Fruit fly (Drosophila melanogaster) whole organism, wandering third instar larva: Measurements from ENCODE around the gene Blos2.

Experiments
- Abd-B ChIP-seq: fragments of >200 bp; optimal IDR thresholded peaks from 2 replicates; lab custom pipeline; 2017; ENCODE audit warnings: missing biosample characterization, missing genetic modification characterization
- CG32264 ChIP-seq: fragments of 200-800 bp; sonication (Bioruptor generic); optimal IDR thresholded peaks from 2 replicates; lab custom pipeline; 2016; ENCODE audit warnings: missing biosample characterization, missing genetic modification characterization
- CG9705 ChIP-seq: fragments of 200-800 bp; sonication (Bioruptor generic); optimal IDR thresholded peaks from 2 replicates; lab custom pipeline; 2018; ENCODE audit warnings: missing biosample characterization, mild to moderate bottlenecking, missing genetic modification characterization
- Dfd ChIP-seq: fragments of >200 bp; optimal IDR thresholded peaks from 2 replicates; lab custom pipeline; 2017; ENCODE audit warnings: missing biosample characterization, missing genetic modification characterization
- GATAd ChIP-seq: sonication (Bioruptor generic); optimal IDR thresholded peaks from 2 replicates; lab custom pipeline; 2016; ENCODE audit warnings: missing biosample characterization, missing genetic modification characterization
- Hr78 ChIP-seq: fragments of >200 bp; optimal IDR thresholded peaks from 2 replicates; lab custom pipeline; 2017; ENCODE audit warnings: missing biosample characterization, missing genetic modification characterization
- Hr83 ChIP-seq: fragments of 200-300 bp; sonication (Bioruptor generic); optimal IDR thresholded peaks from 2 replicates; lab custom pipeline; 2016; ENCODE audit warnings: missing biosample characterization, mild to moderate bottlenecking, missing genetic modification characterization, moderate library complexity; ENCODE audit not compliant: poor library complexity, severe bottlenecking
- Jra ChIP-seq: sonication (Bioruptor generic); optimal IDR thresholded peaks from 2 replicates; lab custom pipeline; 2016; ENCODE audit warnings: missing biosample characterization, missing genetic modification characterization
- Mio ChIP-seq: sonication (Bioruptor generic); optimal IDR thresholded peaks from 2 replicates; lab custom pipeline; 2016; ENCODE audit warnings: missing biosample characterization, missing genetic modification characterization
- Myc ChIP-seq: fragments of >200 bp; optimal IDR thresholded peaks from 2 replicates; lab custom pipeline; 2017
- OdsH ChIP-seq: fragments of 200-800 bp; sonication (Bioruptor generic); optimal IDR thresholded peaks from 2 replicates; lab custom pipeline; 2016; ENCODE audit warnings: missing biosample characterization, mild to moderate bottlenecking, missing genetic modification characterization
- Rel ChIP-seq, 2 experiments: fragments of 200-800 bp; sonication (Bioruptor generic) in 1 of 2; optimal IDR thresholded peaks; 2 replicates in 1 of 2; 3 replicates in 1 of 2; lab custom pipeline; 2016 to 2019; ENCODE audit warnings: mild to moderate bottlenecking in 2 of 2, missing biosample characterization in 2 of 2, missing genetic modification characterization in 2 of 2, moderate library complexity in 1 of 2
- Sp1 ChIP-seq: fragments of 200-800 bp; sonication (Bioruptor generic); optimal IDR thresholded peaks from 3 replicates; lab custom pipeline; 2019; ENCODE audit warnings: missing biosample characterization, mild to moderate bottlenecking, missing genetic modification characterization, moderate library complexity
- Vsx2 ChIP-seq: fragments of 200-300, 225-300 bp; sonication (Bioruptor generic); optimal IDR thresholded peaks from 2 replicates; lab custom pipeline; 2018; ENCODE audit warnings: missing biosample characterization, missing genetic modification characterization; ENCODE audit not compliant: partially characterized antibody
- br ChIP-seq: fragments of 200-800 bp; sonication (Bioruptor generic); optimal IDR thresholded peaks from 2 replicates; lab custom pipeline; 2016; ENCODE audit warnings: missing biosample characterization, missing genetic modification characterization
- dl ChIP-seq, 2 experiments: fragments of 175-275, 200-275 bp in 1 of 2; fragments of 200-275 bp in 1 of 2; sonication (Bioruptor generic); optimal IDR thresholded peaks; lab custom pipeline; 2018; ENCODE audit warnings: mild to moderate bottlenecking in 2 of 2, missing biosample characterization in 2 of 2, missing genetic modification characterization in 2 of 2, moderate library complexity in 2 of 2; ENCODE audit not compliant: partially characterized antibody in 2 of 2, insufficient read depth in 1 of 2
- ey ChIP-seq: fragments of 200-800 bp; sonication (Bioruptor generic); optimal IDR thresholded peaks from 2 replicates; lab custom pipeline; 2016; ENCODE audit warnings: missing biosample characterization, missing genetic modification characterization
- foxo ChIP-seq, 2 experiments: fragments of 200-800 bp; sonication (Bioruptor generic); optimal IDR thresholded peaks; 2 replicates in 1 of 2; 3 replicates in 1 of 2; lab custom pipeline; 2016 to 2017; ENCODE audit warnings: missing biosample characterization in 2 of 2, missing genetic modification characterization in 2 of 2
- fru ChIP-seq: fragments of 200-800 bp; sonication (Bioruptor generic); optimal IDR thresholded peaks from 3 replicates; lab custom pipeline; 2016; ENCODE audit warnings: missing biosample characterization, mild to moderate bottlenecking, missing genetic modification characterization
- h ChIP-seq: fragments of 200-800 bp; sonication (Bioruptor generic); optimal IDR thresholded peaks from 3 replicates; lab custom pipeline; 2016; ENCODE audit warnings: missing biosample characterization, mild to moderate bottlenecking, missing genetic modification characterization
- jim ChIP-seq: fragments of 175-275, 200-325 bp; sonication (Bioruptor generic); optimal IDR thresholded peaks from 2 replicates; lab custom pipeline; 2016; ENCODE audit warnings: missing biosample characterization, mild to moderate bottlenecking, missing genetic modification characterization
- lola ChIP-seq: fragments of >200 bp; optimal IDR thresholded peaks from 2 replicates; lab custom pipeline; 2017; ENCODE audit warnings: missing biosample characterization, missing genetic modification characterization
- pan ChIP-seq: fragments of >200 bp; optimal IDR thresholded peaks from 2 replicates; lab custom pipeline; 2017
- psq ChIP-seq: fragments of 200-800 bp; sonication (Bioruptor generic); optimal IDR thresholded peaks from 3 replicates; lab custom pipeline; 2017; ENCODE audit warnings: missing biosample characterization, mild to moderate bottlenecking, missing genetic modification characterization, moderate library complexity
- rgr ChIP-seq: fragments of 200-800 bp; sonication (Bioruptor generic); optimal IDR thresholded peaks from 3 replicates; lab custom pipeline; 2016; ENCODE audit warnings: missing biosample characterization, mild to moderate bottlenecking, missing genetic modification characterization
- sage ChIP-seq: fragments of 200-800 bp; sonication (Bioruptor generic); optimal IDR thresholded peaks from 2 replicates; lab custom pipeline; 2016; ENCODE audit warnings: missing biosample characterization, mild to moderate bottlenecking, missing genetic modification characterization
- sv ChIP-seq: fragments of 200-800 bp; sonication (Bioruptor generic); optimal IDR thresholded peaks from 3 replicates; lab custom pipeline; 2016; ENCODE audit warnings: missing biosample characterization, missing genetic modification characterization
- woc ChIP-seq: sonication (Bioruptor generic); optimal IDR thresholded peaks from 2 replicates; lab custom pipeline; 2016; ENCODE audit warnings: missing biosample characterization, mild to moderate bottlenecking, missing genetic modification characterization

Gene Blos2

DNA sequence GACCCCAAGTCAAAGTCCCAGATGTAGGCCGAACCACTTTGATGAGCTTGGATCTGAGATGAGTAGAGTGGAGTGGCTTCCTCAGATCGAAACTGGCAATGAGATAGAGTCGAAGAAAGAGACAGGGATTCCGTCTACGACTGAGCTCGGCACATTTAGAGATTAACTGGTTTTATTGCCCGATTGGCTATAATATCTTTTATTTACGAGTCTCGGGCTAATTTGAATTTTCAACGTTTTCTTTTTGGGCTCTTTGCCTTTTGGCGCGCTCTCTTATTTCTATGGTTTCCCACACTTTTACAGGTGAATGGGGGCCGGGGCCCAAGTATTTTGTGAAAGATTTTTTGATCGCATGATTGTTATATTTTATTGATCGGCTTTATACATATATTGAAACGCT is 46.2 kb upstream of the Blos2 start:
- TF ChIP-seq rgr (GFP tag; lab: Kevin White, UChicago): no peak
- no peak for TF ChIP-seq fru (GFP tag; lab: Kevin White, UChicago)
- TF ChIP-seq CG9705 (GFP tag; lab: Kevin White, UChicago): no peak
- TF ChIP-seq foxo (GFP tag; optimal IDR thresholded peaks at IDR 0.05; lab: Kevin White, UChicago): no peak
- TF ChIP-seq Mio (GFP tag; lab: Kevin White, UChicago): no peak
- TF ChIP-seq Myc (lab: Kevin White, UChicago): no peak
- TF ChIP-seq OdsH (GFP tag; lab: Kevin White, UChicago): no peak
- TF ChIP-seq jim (GFP tag; lab: Kevin White, UChicago): no peak
- no peak for TF ChIP-seq Hr83 (GFP tag; lab: Kevin White, UChicago)
- TF ChIP-seq psq (GFP tag; lab: Kevin White, UChicago): no peak
- TF ChIP-seq CG32264 (GFP tag; lab: Kevin White, UChicago): no peak
- TF ChIP-seq, all 38 proteins: peak for 0

DNA sequence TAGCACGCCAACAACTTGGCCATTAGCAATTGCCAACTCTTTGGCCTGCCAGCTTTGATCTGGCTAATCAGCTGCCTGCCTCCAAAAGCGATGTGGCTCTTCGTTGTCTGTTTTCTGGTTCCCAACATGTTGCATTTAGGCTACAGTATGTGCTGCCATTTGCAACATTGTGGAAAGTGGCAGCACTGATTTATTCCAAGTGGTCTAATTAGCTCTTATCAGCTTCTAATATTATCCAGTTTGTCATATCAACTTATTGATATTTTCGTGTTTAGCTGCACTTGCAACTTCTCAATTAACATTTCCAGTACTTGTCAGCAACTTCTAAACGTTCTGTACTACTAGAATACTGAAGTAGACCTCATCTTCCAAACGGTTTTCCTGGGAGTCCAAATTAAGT is 41.3 kb upstream of the Blos2 start:
- no peak for TF ChIP-seq rgr (GFP tag; lab: Kevin White, UChicago)
- no peak for TF ChIP-seq Jra (GFP tag; lab: Kevin White, UChicago)
- no peak for TF ChIP-seq woc (GFP tag; lab: Kevin White, UChicago)
- TF ChIP-seq h (GFP tag; lab: Kevin White, UChicago): no peak
- no peak for TF ChIP-seq Sp1
- TF ChIP-seq Mio (GFP tag; lab: Kevin White, UChicago): no peak
- TF ChIP-seq sage (GFP tag; lab: Kevin White, UChicago): no peak
- no peak for TF ChIP-seq ey (GFP tag; lab: Kevin White, UChicago)
- TF ChIP-seq CG32264 (GFP tag; lab: Kevin White, UChicago): no peak
- no peak for TF ChIP-seq lola
- TF ChIP-seq br (GFP tag; lab: Kevin White, UChicago): no peak
- TF ChIP-seq GATAd (GFP tag; lab: Kevin White, UChicago): no peak
- no peak for TF ChIP-seq Vsx2 (GFP tag; lab: Kevin White, UChicago)
- no peak for TF ChIP-seq Rel (GFP tag; optimal IDR thresholded peaks at IDR 0.05; lab: Kevin White, UChicago)
- no peak for TF ChIP-seq Rel (tag; optimal IDR thresholded peaks at IDR 0.05; lab: Kevin White, UChicago)
- no peak for TF ChIP-seq CG9705 (GFP tag; lab: Kevin White, UChicago)
- TF ChIP-seq foxo (GFP tag; optimal IDR thresholded peaks at IDR 0.05; lab: Kevin White, UChicago): no peak
- no peak for TF ChIP-seq OdsH (GFP tag; lab: Kevin White, UChicago)
- TF ChIP-seq Dfd (GFP tag; lab: Kevin White, UChicago): no peak

DNA sequence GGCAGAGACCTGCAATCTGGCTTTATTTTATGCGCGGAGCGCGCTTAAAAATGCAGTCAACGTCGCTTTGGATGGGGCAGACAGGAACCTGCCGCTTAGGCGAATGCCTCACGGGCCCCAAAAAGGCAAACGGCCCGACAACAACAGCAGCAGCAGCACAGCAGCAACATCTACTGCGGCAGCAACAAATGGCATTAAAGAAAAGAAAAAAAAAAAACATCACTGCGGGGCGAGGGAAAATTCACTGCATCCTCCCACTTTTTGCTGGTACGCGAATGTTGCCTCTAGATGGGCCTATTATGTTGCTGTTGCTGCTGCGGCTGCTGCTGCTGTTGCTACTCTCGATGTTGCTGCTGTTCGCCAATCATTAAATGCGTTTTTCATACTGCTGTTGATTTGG is 39.4 kb upstream of the Blos2 start:
- TF ChIP-seq Dfd (GFP tag; lab: Kevin White, UChicago) (peak; percentile 58), Hr78 (GFP tag; lab: Kevin White, UChicago) (no peak)

DNA sequence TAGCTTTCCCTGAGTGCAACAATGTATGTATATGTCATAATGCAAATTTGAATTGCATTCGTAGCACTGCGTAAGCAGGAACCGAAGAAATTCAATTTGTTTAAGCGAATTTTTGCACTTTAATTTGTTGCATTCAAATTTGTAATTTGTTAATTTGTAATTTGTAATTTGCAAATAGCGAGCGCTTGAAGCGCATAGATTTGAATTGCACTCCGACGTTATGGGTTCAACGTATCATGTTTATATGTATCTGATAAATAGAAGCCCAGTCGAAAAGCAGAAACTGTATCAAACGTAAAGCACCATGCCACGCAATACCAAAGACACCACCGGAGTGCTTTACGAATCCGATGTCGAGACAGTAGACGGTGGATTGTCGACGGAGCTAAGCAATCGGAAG is 38.1 kb upstream of the Blos2 start, which contains the start of gene Fad2:
Fad2 (plus strand) TSS at position 301 of the 400 bp plus-strand sequence.
- TF ChIP-seq h (GFP tag; lab: Kevin White, UChicago) (no peak), pan (lab: Kevin White, UChicago) (no peak)

DNA sequence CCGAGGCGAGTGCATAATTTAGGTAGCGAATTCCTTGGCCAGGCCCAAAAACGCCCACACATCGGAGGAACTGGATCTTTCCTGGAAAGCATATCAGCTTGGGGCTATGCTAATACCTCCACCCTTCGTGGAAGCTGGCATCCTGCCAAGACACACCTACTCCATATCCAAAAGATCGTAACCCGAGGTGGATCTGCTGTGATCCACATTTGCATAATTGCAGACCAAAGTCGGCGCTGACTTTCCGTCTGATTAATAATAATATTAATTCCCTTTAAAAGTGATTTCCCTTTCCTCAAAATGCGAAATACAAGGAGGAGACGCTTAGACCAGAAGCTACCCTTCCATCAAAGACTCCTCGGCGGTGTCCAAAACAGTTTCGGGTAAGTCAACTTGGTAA is 36.1 kb upstream of the Blos2 start, which contains the start of gene CG32079:
CG32079 (plus strand) TSS at position 301 of the 400 bp plus-strand sequence.
- TF ChIP-seq Mio (GFP tag; lab: Kevin White, UChicago): no peak
- no peak for TF ChIP-seq Vsx2 (GFP tag; lab: Kevin White, UChicago)
- no peak for TF ChIP-seq rgr (GFP tag; lab: Kevin White, UChicago)
- TF ChIP-seq Hr83 (GFP tag; lab: Kevin White, UChicago): no peak
- no peak for TF ChIP-seq ey (GFP tag; lab: Kevin White, UChicago)
- TF ChIP-seq Myc (lab: Kevin White, UChicago): no peak
- no peak for TF ChIP-seq OdsH (GFP tag; lab: Kevin White, UChicago)
- no peak for TF ChIP-seq lola
- no peak for TF ChIP-seq Abd-B
- TF ChIP-seq sv (GFP tag; lab: Kevin White, UChicago): no peak
- no peak for TF ChIP-seq CG9705 (GFP tag; lab: Kevin White, UChicago)
- TF ChIP-seq CG32264 (GFP tag; lab: Kevin White, UChicago): no peak
- no peak for TF ChIP-seq Sp1
- TF ChIP-seq dl (GFP tag; optimal IDR thresholded peaks at IDR 0.05; lab: Kevin White, UChicago; ENCODE audit: insufficient read depth in 1 of 2, partially characterized antibody in 2 of 2): no peak
- TF ChIP-seq pan (lab: Kevin White, UChicago): no peak
- TF ChIP-seq, all 38 proteins: peak for 0
